Worm (Caenorhabditis elegans): ENCODE measurements around the gene F07C3.2.

ce11 chrV:9198887-9199286 is 27.0 kb upstream of the F07C3.2 start, which contains the start of gene str-177:
- no peak for TF ChIP-seq snpc-4 (tag; optimal IDR thresholded peaks at IDR 0.05)
- no peak for TF ChIP-seq nhr-237 (tag; optimal IDR thresholded peaks at IDR 0.05)
- no peak for TF ChIP-seq unc-39 (tag; optimal IDR thresholded peaks at IDR 0.05)
- no peak for TF ChIP-seq unc-62 (GFP tag; optimal IDR thresholded peaks at IDR 0.05)
- no peak for TF ChIP-seq elt-2 (tag; optimal IDR thresholded peaks at IDR 0.05)
- TF ChIP-seq ceh-9 (tag; optimal IDR thresholded peaks at IDR 0.05), result no peak
- TF ChIP-seq nhr-67 (tag; optimal IDR thresholded peaks at IDR 0.05), result no peak
- no peak for TF ChIP-seq ama-1 (optimal IDR thresholded peaks at IDR 0.05)
- no peak for TF ChIP-seq skn-1 (tag; optimal IDR thresholded peaks at IDR 0.05)
- TF ChIP-seq lin-39 (tag; optimal IDR thresholded peaks at IDR 0.05), result no peak
- no peak for TF ChIP-seq elt-1 (tag; optimal IDR thresholded peaks at IDR 0.05)

Data from whole organism, L3 larva.